Fruit fly (Drosophila melanogaster) whole organism, embryonic: Measurements from ENCODE around the gene Root.

Source experiments
- Adf1 ChIP-seq: fragments of 200-800 bp; sonication (Bioruptor generic); IDR thresholded peaks from 2 replicates; pipeline ENCODE4 v1.3.6; 2022; ENCODE audit warnings: missing biosample characterization, missing genetic modification characterization
- Aef1 ChIP-seq: fragments of 200-800 bp; sonication (Bioruptor generic); IDR thresholded peaks from 3 replicates; pipeline ENCODE4 v1.3.6; 2022; ENCODE audit warnings: missing biosample characterization, missing genetic modification characterization
- Blimp-1 ChIP-seq: fragments of 200-800 bp; sonication (Bioruptor generic); optimal IDR thresholded peaks from 3 replicates; lab custom pipeline; 2018; ENCODE audit warnings: missing biosample characterization, missing genetic modification characterization, mild to moderate bottlenecking, moderate library complexity, missing genetic modification reagents
- CG10462 ChIP-seq: fragments of 200-800 bp; sonication (Bioruptor generic); optimal IDR thresholded peaks from 2 replicates; lab custom pipeline; 2016; ENCODE audit warnings: missing biosample characterization, missing genetic modification characterization
- CG12219 ChIP-seq: fragments of 200-800 bp; sonication (Bioruptor generic); optimal IDR thresholded peaks from 3 replicates; lab custom pipeline; 2018; ENCODE audit warnings: missing biosample characterization, mild to moderate bottlenecking, missing genetic modification characterization
- CG13424 ChIP-seq: fragments of 200-800 bp; sonication (Bioruptor generic); optimal IDR thresholded peaks from 2 replicates; lab custom pipeline; 2019; ENCODE audit warnings: missing biosample characterization, mild to moderate bottlenecking, missing genetic modification characterization, moderate library complexity
- CG13894 ChIP-seq: fragments of 200-800 bp; sonication (Bioruptor generic); optimal IDR thresholded peaks from 3 replicates; lab custom pipeline; 2018; ENCODE audit warnings: missing biosample characterization, mild to moderate bottlenecking, missing genetic modification characterization, moderate library complexity
- CG14860 ChIP-seq: fragments of 200-800 bp; sonication (Bioruptor generic); IDR thresholded peaks from 3 replicates; pipeline ENCODE4 v1.3.6; 2022; ENCODE audit warnings: missing biosample characterization, missing genetic modification characterization; ENCODE audit not compliant: partially characterized antibody
- CG15011 ChIP-seq: fragments of 200-800 bp; sonication (Bioruptor generic); optimal IDR thresholded peaks from 3 replicates; lab custom pipeline; 2018; ENCODE audit warnings: missing biosample characterization, mild to moderate bottlenecking, missing genetic modification characterization
- CG17829 ChIP-seq: fragments of 200-800 bp; optimal IDR thresholded peaks from 2 replicates; lab custom pipeline; 2019; ENCODE audit warnings: missing biosample characterization, mild to moderate bottlenecking, missing genetic modification characterization, moderate library complexity
- CG17912 ChIP-seq: fragments of 200-800 bp; sonication (Bioruptor generic); optimal IDR thresholded peaks from 2 replicates; lab custom pipeline; 2018; ENCODE audit warnings: missing biosample characterization, mild to moderate bottlenecking, missing genetic modification characterization
- CG2712 ChIP-seq: fragments of 200-800 bp; optimal IDR thresholded peaks from 3 replicates; lab custom pipeline; 2019; ENCODE audit warnings: missing biosample characterization, mild to moderate bottlenecking, missing genetic modification characterization, moderate library complexity
- CG3995 ChIP-seq: fragments of 200-800 bp; sonication (Bioruptor generic); optimal IDR thresholded peaks from 3 replicates; lab custom pipeline; 2016; ENCODE audit warnings: missing biosample characterization, missing genetic modification characterization
- CG4424 ChIP-seq: fragments of 200-800 bp; sonication (Bioruptor generic); optimal IDR thresholded peaks from 3 replicates; lab custom pipeline; 2016; ENCODE audit warnings: missing biosample characterization, missing genetic modification characterization
- CG4854 ChIP-seq: fragments of 200-800 bp; sonication (Bioruptor generic); optimal IDR thresholded peaks from 2 replicates; lab custom pipeline; 2016; ENCODE audit warnings: missing biosample characterization, missing genetic modification characterization, inconsistent platforms
- CG5180 ChIP-seq: fragments of 200-800 bp; sonication (Bioruptor generic); optimal IDR thresholded peaks from 3 replicates; lab custom pipeline; 2017; ENCODE audit warnings: missing biosample characterization, missing genetic modification characterization, mild to moderate bottlenecking, moderate library complexity, missing genetic modification reagents
- CG7372 ChIP-seq: fragments of 200-800 bp; sonication (Bioruptor generic); IDR thresholded peaks from 2 replicates; pipeline ENCODE4 v1.3.6; 2022; ENCODE audit warnings: missing biosample characterization, missing genetic modification characterization
- CG7928 ChIP-seq: fragments of 200-800 bp; sonication (Bioruptor generic); optimal IDR thresholded peaks from 2 replicates; lab custom pipeline; 2017; ENCODE audit warnings: missing biosample characterization, mild to moderate bottlenecking, missing genetic modification characterization
- CG8388 ChIP-seq: fragments of 200-800 bp; sonication (Bioruptor generic); optimal IDR thresholded peaks from 2 replicates; lab custom pipeline; 2019; ENCODE audit warnings: missing biosample characterization, mild to moderate bottlenecking, missing genetic modification characterization, moderate library complexity
- CG9932 ChIP-seq: fragments of 200-800 bp; sonication (Bioruptor generic); IDR thresholded peaks from 2 replicates; pipeline ENCODE4 v1.3.6; 2022; ENCODE audit warnings: missing biosample characterization, missing genetic modification characterization
- D19A ChIP-seq: fragments of 200-800 bp; optimal IDR thresholded peaks from 3 replicates; lab custom pipeline; 2019; ENCODE audit warnings: missing biosample characterization, mild to moderate bottlenecking, missing genetic modification characterization, moderate library complexity
- Dfd ChIP-seq, 2 experiments: fragments of >200 bp; optimal IDR thresholded peaks; 2 replicates each; lab custom pipeline; 2017; ENCODE audit warnings: missing biosample characterization in 2 of 2, missing genetic modification characterization in 2 of 2
- Dll ChIP-seq: fragments of 200-800 bp; sonication (Bioruptor generic); IDR thresholded peaks from 4 replicates; pipeline ENCODE4 v1.3.6; 2022; ENCODE audit warnings: missing biosample characterization, missing genetic modification characterization; ENCODE audit not compliant: partially characterized antibody
- Dp ChIP-seq: fragments of 200-800 bp; sonication (Bioruptor generic); optimal IDR thresholded peaks from 2 replicates; lab custom pipeline; 2018; ENCODE audit warnings: missing biosample characterization, mild to moderate bottlenecking, missing genetic modification characterization, moderate library complexity
- Ets65A ChIP-seq: fragments of 200-800 bp; sonication (Bioruptor generic); peaks from one replicate; lab custom pipeline; 2016; ENCODE audit warnings: missing biosample characterization, missing genetic modification characterization
- Fer2 ChIP-seq: fragments of 200-800 bp; sonication (Bioruptor generic); optimal IDR thresholded peaks from 2 replicates; lab custom pipeline; 2018; ENCODE audit warnings: missing biosample characterization, mild to moderate bottlenecking, missing genetic modification characterization, moderate library complexity
- Hand ChIP-seq: fragments of 200-800 bp; sonication (Bioruptor generic); optimal IDR thresholded peaks from 2 replicates; lab custom pipeline; 2017; ENCODE audit warnings: mild to moderate bottlenecking, missing biosample characterization, missing genetic modification reagents, missing genetic modification characterization
- PHDP ChIP-seq: fragments of 200-800 bp; sonication (Bioruptor generic); optimal IDR thresholded peaks from 3 replicates; lab custom pipeline; 2018; ENCODE audit warnings: missing biosample characterization, mild to moderate bottlenecking, missing genetic modification characterization, moderate library complexity
- Ravus ChIP-seq: fragments of 200-800 bp; sonication (Bioruptor generic); IDR thresholded peaks from 2 replicates; pipeline ENCODE4 v1.3.6; 2022; ENCODE audit warnings: missing biosample characterization, missing genetic modification characterization
- cato ChIP-seq: fragments of 200-800 bp; sonication (Bioruptor generic); optimal IDR thresholded peaks from 2 replicates; lab custom pipeline; 2016; ENCODE audit warnings: missing biosample characterization, missing genetic modification characterization, borderline replicate concordance
- ci ChIP-seq: fragments of 200-800 bp; sonication (Bioruptor generic); IDR thresholded peaks from 3 replicates; pipeline ENCODE4 v1.3.6; 2022; ENCODE audit warnings: missing biosample characterization, missing genetic modification characterization
- esg ChIP-seq: fragments of 200-800 bp; sonication (Bioruptor generic); conservative IDR thresholded peaks from 2 replicates; pipeline ENCODE4 v1.3.6; 2022; ENCODE audit warnings: missing biosample characterization, missing genetic modification characterization
- eyg ChIP-seq: fragments of 200-800 bp; sonication (Bioruptor generic); optimal IDR thresholded peaks from 3 replicates; lab custom pipeline; 2016; ENCODE audit warnings: missing biosample characterization, missing genetic modification characterization
- fd3F ChIP-seq: fragments of 200-800 bp; sonication (Bioruptor generic); optimal IDR thresholded peaks from 2 replicates; lab custom pipeline; 2018; ENCODE audit warnings: missing biosample characterization, mild to moderate bottlenecking, missing genetic modification characterization, moderate library complexity
- fd96Cb ChIP-seq: fragments of 200-800 bp; sonication (Bioruptor generic); optimal IDR thresholded peaks from 2 replicates; lab custom pipeline; 2018; ENCODE audit warnings: missing biosample characterization, mild to moderate bottlenecking, missing genetic modification characterization, moderate library complexity
- gce ChIP-seq: fragments of 200-800 bp; sonication (Bioruptor generic); IDR thresholded peaks from 3 replicates; pipeline ENCODE4 v1.3.6; 2022; ENCODE audit warnings: missing biosample characterization, missing genetic modification characterization
- lbe ChIP-seq: fragments of 200-800 bp; sonication (Bioruptor generic); optimal IDR thresholded peaks from 2 replicates; lab custom pipeline; 2016; ENCODE audit warnings: missing biosample characterization, mild to moderate bottlenecking, missing genetic modification characterization
- lola ChIP-seq, 3 experiments: fragments of >200 bp in 2 of 3; fragments of 200-800 bp in 1 of 3; sonication (Bioruptor generic) in 1 of 3; optimal IDR thresholded peaks; 2 replicates each; lab custom pipeline; 2017 to 2019; ENCODE audit warnings: missing biosample characterization in 3 of 3, missing genetic modification characterization in 3 of 3, mild to moderate bottlenecking in 1 of 3, moderate library complexity in 1 of 3
- nerfin-1 ChIP-seq: fragments of 200-800 bp; sonication (Bioruptor generic); optimal IDR thresholded peaks from 3 replicates; lab custom pipeline; 2019; ENCODE audit warnings: missing biosample characterization, mild to moderate bottlenecking, missing genetic modification characterization, moderate library complexity
- pho ChIP-seq: fragments of 200-800 bp; sonication (Bioruptor generic); optimal IDR thresholded peaks from 2 replicates; lab custom pipeline; 2016; ENCODE audit warnings: missing biosample characterization, missing genetic modification characterization
- pnt ChIP-seq: fragments of 200-800 bp; sonication (Bioruptor generic); optimal IDR thresholded peaks from 3 replicates; lab custom pipeline; 2016; ENCODE audit warnings: missing biosample characterization, missing genetic modification characterization
- prd ChIP-seq, 3 experiments: fragments of >200 bp in 2 of 3; fragments of 200-800 bp in 1 of 3; sonication (Bioruptor generic) in 1 of 3; optimal IDR thresholded peaks in 2 of 3; IDR thresholded peaks in 1 of 3; 2 replicates in 2 of 3; 3 replicates in 1 of 3; pipeline versions ENCODE4 v1.3.6 to Lab custom; 2017 to 2022; ENCODE audit warnings: missing biosample characterization in 1 of 3, missing genetic modification characterization in 1 of 3
- ranshi ChIP-seq: fragments of 200-800 bp; sonication (Bioruptor generic); IDR thresholded peaks from 2 replicates; pipeline ENCODE4 v1.3.6; 2022; ENCODE audit warnings: missing biosample characterization, missing genetic modification characterization
- sna ChIP-seq: fragments of 200-800 bp; sonication (Bioruptor generic); IDR thresholded peaks from 2 replicates; pipeline ENCODE4 v1.3.6; 2022; ENCODE audit warnings: missing biosample characterization, missing genetic modification characterization; ENCODE audit not compliant: partially characterized antibody
- sr ChIP-seq: fragments of 200-800 bp; sonication (Bioruptor generic); IDR thresholded peaks from 3 replicates; pipeline ENCODE4 v1.3.6; 2022; ENCODE audit warnings: missing biosample characterization, missing genetic modification characterization
- stwl ChIP-seq: fragments of 200-800 bp; sonication (Bioruptor generic); optimal IDR thresholded peaks from 3 replicates; lab custom pipeline; 2018; ENCODE audit warnings: missing biosample characterization, mild to moderate bottlenecking, missing genetic modification characterization, moderate library complexity
- unc-4 ChIP-seq: fragments of 200-800 bp; sonication (Bioruptor generic); IDR thresholded peaks from 2 replicates; pipeline ENCODE4 v1.3.6; 2022; ENCODE audit warnings: missing biosample characterization, missing genetic modification characterization; ENCODE audit not compliant: partially characterized antibody
- zen2 ChIP-seq: fragments of 200-800 bp; sonication (Bioruptor generic); IDR thresholded peaks from 3 replicates; pipeline ENCODE4 v1.3.6; 2022; ENCODE audit warnings: missing biosample characterization, missing genetic modification characterization; ENCODE audit not compliant: partially characterized antibody

The Root gene

DNA sequence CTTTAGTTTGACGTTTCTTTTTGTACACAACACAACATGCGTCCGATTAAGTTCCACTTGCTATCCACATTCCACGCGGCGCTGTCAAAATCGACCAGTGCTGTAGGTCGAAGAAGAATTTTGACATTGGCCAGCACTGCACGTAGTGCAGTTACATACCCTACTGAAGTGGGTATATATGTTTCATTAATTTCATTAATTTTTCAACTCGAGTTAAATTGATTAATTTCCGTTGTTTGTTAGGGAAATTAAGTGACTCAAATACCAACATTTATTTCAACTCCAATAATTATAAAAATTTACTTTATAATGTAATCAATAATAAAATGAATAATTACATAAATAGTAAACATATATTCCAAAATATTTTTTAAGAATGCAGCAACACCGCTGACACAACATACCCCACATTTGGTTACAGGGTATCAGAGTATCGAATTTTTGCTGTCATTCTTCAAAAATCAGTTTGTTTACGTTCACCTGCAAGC is 4.1 kb upstream of the Root start, which contains the start of the genes eIF4EHP and CG18428 (continued):
- TF ChIP-seq CG10462 (GFP tag; lab: Kevin White, UChicago): peak; percentile 97
- peak; percentile 97 for TF ChIP-seq CG12219 (GFP tag; lab: Kevin White, UChicago)
- peak; percentile 98 for TF ChIP-seq CG4424 (GFP tag; lab: Kevin White, UChicago)
- no peak for TF ChIP-seq esg (GFP tag; lab: Robert Waterston, UW)
- TF ChIP-seq CG9932 (GFP tag; lab: Robert Waterston, UW): no peak
- TF ChIP-seq stwl (tag; lab: Kevin White, UChicago): peak; percentile 88
- peak in 1 of 3 experiments; percentile 100 for TF ChIP-seq lola (GFP tag; optimal IDR thresholded peaks at IDR 0.05; lab: Kevin White, UChicago)
- TF ChIP-seq D19A (tag; lab: Kevin White, UChicago): peak; percentile 99
- no peak; the same call in 1 of the 2 replicates for TF ChIP-seq ranshi (GFP tag; lab: Robert Waterston, UW)
- TF ChIP-seq ci: no peak; the same call in 2 of the 3 replicates
- TF ChIP-seq fd3F: peak; percentile 100
- no peak for TF ChIP-seq zen2
- TF ChIP-seq cato: peak; percentile 98
- TF ChIP-seq Blimp-1 (GFP tag; lab: Kevin White, UChicago): peak; percentile 98
- peak; percentile 88 for TF ChIP-seq CG4854 (GFP tag; lab: Kevin White, UChicago)
- TF ChIP-seq Dll: no peak
- TF ChIP-seq sr (GFP tag; lab: Robert Waterston, UW): peak; percentile 82; the same call in 2 of the 3 replicates
- TF ChIP-seq nerfin-1 (tag; lab: Kevin White, UChicago): peak; percentile 99
- TF ChIP-seq CG7372 (GFP tag; lab: Robert Waterston, UW): no peak
- TF ChIP-seq Fer2 (tag; lab: Kevin White, UChicago): peak; percentile 100
- peak; percentile 99 for TF ChIP-seq CG15011 (GFP tag; lab: Kevin White, UChicago)
- TF ChIP-seq Ravus (GFP tag; lab: Robert Waterston, UW): no peak; the same call in none of the 2 replicates
- peak; percentile 91 for TF ChIP-seq CG5180 (GFP tag; lab: Kevin White, UChicago)
- peak; percentile 99 for TF ChIP-seq Hand (GFP tag; lab: Kevin White, UChicago)
- peak; percentile 100 for TF ChIP-seq CG13424 (tag; lab: Kevin White, UChicago)
- peak; percentile 100 for TF ChIP-seq CG17829 (tag; lab: Kevin White, UChicago)
- no peak for TF ChIP-seq CG14860 (GFP tag; lab: Robert Waterston, UW)
- TF ChIP-seq CG17912 (GFP tag; lab: Kevin White, UChicago): peak; percentile 96
- peak; percentile 88 for TF ChIP-seq pho
- peak; percentile 71 for TF ChIP-seq pnt
- TF ChIP-seq eyg (GFP tag; lab: Kevin White, UChicago): peak; percentile 74
- TF ChIP-seq lbe: peak; percentile 97
- peak; percentile 98 for TF ChIP-seq CG8388 (GFP tag; lab: Kevin White, UChicago)
- peak; percentile 98 for TF ChIP-seq Ets65A (GFP tag; lab: Kevin White, UChicago)
- peak; percentile 99 for TF ChIP-seq CG13894 (tag; lab: Kevin White, UChicago)
- peak; percentile 100 for TF ChIP-seq PHDP (tag; lab: Kevin White, UChicago)
- TF ChIP-seq CG3995 (GFP tag; lab: Kevin White, UChicago): peak; percentile 74
- no peak for TF ChIP-seq unc-4 (GFP tag; lab: Robert Waterston, UW)
- TF ChIP-seq Adf1: no peak
- peak; percentile 99 for TF ChIP-seq fd96Cb (tag; lab: Kevin White, UChicago)
- TF ChIP-seq Dfd (GFP tag; optimal IDR thresholded peaks at IDR 0.05; lab: Kevin White, UChicago): no peak
- no peak for TF ChIP-seq prd (optimal IDR thresholded peaks at IDR 0.05; lab: Kevin White, UChicago)
- TF ChIP-seq prd (GFP tag; IDR thresholded peaks at IDR 0.05; lab: Robert Waterston, UW): no peak
- peak; percentile 54 for TF ChIP-seq Dp (GFP tag; lab: Kevin White, UChicago)
- TF ChIP-seq sna (GFP tag; lab: Robert Waterston, UW): no peak
- no peak for TF ChIP-seq Aef1
- TF ChIP-seq CG2712: peak; percentile 99
- no peak; the same call in none of the 3 replicates for TF ChIP-seq gce (GFP tag; lab: Robert Waterston, UW)
- peak; percentile 79 for TF ChIP-seq CG7928 (GFP tag; lab: Kevin White, UChicago)
